Worm (Caenorhabditis elegans) whole organism, midembryonic: ENCODE measurements around the gene bath-23.

ENCODE experiments used
- T22C8.4 ChIP-seq: fragments of 200-800 bp; sonication (Bioruptor generic); IDR thresholded peaks from 2 replicates; pipeline ENCODE4 v1.3.6; 2022; ENCODE audit warnings: missing genetic modification characterization, missing compliant biosample characterization
- flt-1 ChIP-seq: fragments of 200-800 bp; sonication (Bioruptor generic); IDR thresholded peaks from 2 replicates; pipeline ENCODE4 v1.3.6; 2022; ENCODE audit warnings: missing genetic modification characterization, missing compliant biosample characterization
- ref-1 ChIP-seq: fragments of 200-800 bp; sonication (Bioruptor generic); conservative IDR thresholded peaks from 2 replicates; pipeline ENCODE4 v1.3.6; 2022; ENCODE audit warnings: missing genetic modification reagents, missing genetic modification characterization, missing compliant biosample characterization
- ztf-29 ChIP-seq: fragments of 200-800 bp; sonication (Bioruptor generic); IDR thresholded peaks from 2 replicates; pipeline ENCODE4 v1.3.6; 2022; ENCODE audit warnings: missing genetic modification reagents, missing genetic modification characterization, missing compliant biosample characterization

DNA sequence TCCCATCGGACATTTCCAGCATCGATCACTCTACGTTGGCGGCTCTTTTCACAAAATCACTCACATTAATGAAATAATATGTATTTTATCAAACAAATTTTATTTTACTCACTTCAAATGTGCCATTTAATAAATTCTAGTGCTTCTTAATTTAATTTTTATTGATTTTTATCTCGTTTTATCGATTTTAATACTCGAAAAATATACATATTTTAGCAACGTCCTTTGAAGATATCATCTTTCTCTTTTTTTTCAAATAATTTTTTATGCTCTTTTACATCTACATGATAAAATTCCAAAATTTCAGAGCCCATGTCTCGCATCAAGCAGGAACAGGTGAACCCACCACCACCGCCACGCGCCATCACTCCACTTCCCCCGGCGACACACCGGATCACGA is 12.3 kb upstream of the bath-23 start, which contains the start of the genes lido-14 and bath-27:
- TF ChIP-seq flt-1 (GFP tag; lab: Robert Waterston, UW) = no peak
- TF ChIP-seq ztf-29 (GFP tag; lab: Robert Waterston, UW) = no peak
- TF ChIP-seq T22C8.4 (GFP tag; lab: Robert Waterston, UW) = no peak
- TF ChIP-seq ref-1 = no peak
